Worm (Caenorhabditis elegans) whole organism, L1 larva: ENCODE results near the gene zip-9.

Experiments used
- C16A3.4 ChIP-seq: fragments of 150-350 bp; optimal IDR thresholded peaks from 2 replicates; lab custom pipeline; 2014; ENCODE audit warnings: missing biosample characterization, missing genetic modification characterization
- alr-1 ChIP-seq: fragments of 200-800 bp; sonication (Bioruptor generic); optimal IDR thresholded peaks from 2 replicates; lab custom pipeline; 2018; ENCODE audit warnings: borderline replicate concordance, mild to moderate bottlenecking, missing genetic modification characterization, missing compliant biosample characterization
- ceh-82 ChIP-seq, 3 experiments: fragments of 150-350 bp in 1 of 3; sonication (generic microtip) in 2 of 3; optimal IDR thresholded peaks; 2 replicates each; lab custom pipeline; 2014 to 2017; ENCODE audit warnings: missing biosample characterization in 3 of 3, missing genetic modification characterization in 3 of 3
- hlh-17 ChIP-seq: fragments of 200-800 bp; sonication (Bioruptor generic); optimal IDR thresholded peaks from 2 replicates; lab custom pipeline; 2018; ENCODE audit warnings: missing genetic modification characterization, mild to moderate bottlenecking, missing compliant biosample characterization, moderate library complexity, borderline replicate concordance
- lin-39 ChIP-seq: fragments of 150-350 bp; optimal IDR thresholded peaks from 2 replicates; lab custom pipeline; 2014; ENCODE audit warnings: missing biosample characterization, missing genetic modification reagents, missing genetic modification characterization
- lsy-2 ChIP-seq, 2 experiments: fragments of 150-350 bp; optimal IDR thresholded peaks; 2 replicates each; lab custom pipeline; 2014; ENCODE audit warnings: missing biosample characterization in 2 of 2, missing genetic modification characterization in 2 of 2
- nhr-11 ChIP-seq: fragments of 150-350 bp; optimal IDR thresholded peaks from 2 replicates; lab custom pipeline; 2014; ENCODE audit warnings: missing biosample characterization, missing genetic modification characterization
- nhr-237 ChIP-seq: fragments of 150-350 bp; optimal IDR thresholded peaks from 2 replicates; lab custom pipeline; 2014; ENCODE audit warnings: missing biosample characterization, missing genetic modification characterization
- nhr-84 ChIP-seq: sonication (generic microtip); optimal IDR thresholded peaks from 2 replicates; lab custom pipeline; 2017; ENCODE audit warnings: missing biosample characterization, missing genetic modification characterization
- pqm-1 ChIP-seq: sonication (generic microtip); optimal IDR thresholded peaks from 3 replicates; lab custom pipeline; 2017; ENCODE audit warnings: missing biosample characterization, missing genetic modification characterization
- snpc-4 ChIP-seq: fragments of 150-350 bp; optimal IDR thresholded peaks from 2 replicates; lab custom pipeline; 2014; ENCODE audit warnings: missing biosample characterization, missing genetic modification characterization
- ztf-11 ChIP-seq, 2 experiments: sonication (generic microtip); optimal IDR thresholded peaks; 2 replicates each; lab custom pipeline; 2016 to 2017; ENCODE audit warnings: missing genetic modification characterization in 2 of 2, missing biosample characterization in 1 of 2, missing compliant biosample characterization in 1 of 2

DNA sequence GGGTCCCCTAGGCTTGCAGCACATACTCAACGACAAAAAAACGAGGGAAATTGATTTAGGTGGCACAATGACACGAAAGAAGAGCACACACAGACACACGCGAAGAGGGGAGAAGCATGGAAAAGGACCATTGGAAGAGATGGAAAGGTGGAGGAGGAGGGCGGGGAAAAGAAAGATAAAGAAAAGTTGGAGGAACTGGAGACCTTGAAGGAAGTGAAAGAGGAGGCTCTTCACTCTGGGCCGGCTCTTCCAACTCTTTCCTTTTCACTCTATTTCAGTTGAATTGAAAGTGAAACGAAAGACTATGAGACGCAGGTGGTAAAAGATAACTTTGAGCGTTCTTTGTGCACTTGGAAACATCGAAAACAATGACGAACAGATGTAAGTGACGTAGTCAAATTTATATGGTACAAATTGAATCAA is 19.2 kb downstream of the zip-9 start:
- no peak for TF ChIP-seq nhr-84 (tag; lab: Kevin White, UChicago)
- TF ChIP-seq ztf-11 (tag; optimal IDR thresholded peaks at IDR 0.05; lab: Kevin White, UChicago) = peak in 1 of 2 experiments; percentile 18
- TF ChIP-seq snpc-4 (tag; lab: Kevin White, UChicago) = peak; percentile 6
- peak in 1 of 3 experiments; percentile 25 for TF ChIP-seq ceh-82 (tag; optimal IDR thresholded peaks at IDR 0.05; lab: Kevin White, UChicago)
- no peak for TF ChIP-seq lin-39
- TF ChIP-seq nhr-11 (tag; lab: Kevin White, UChicago) = no peak
- TF ChIP-seq pqm-1 (tag; lab: Kevin White, UChicago) = no peak
- peak; percentile 46 to 61 for TF ChIP-seq lsy-2 (tag; optimal IDR thresholded peaks at IDR 0.05; lab: Kevin White, UChicago)
- TF ChIP-seq hlh-17 (GFP tag; lab: Kevin White, UChicago) = no peak
- TF ChIP-seq alr-1 (tag; lab: Kevin White, UChicago) = no peak
- no peak for TF ChIP-seq nhr-237 (tag; lab: Kevin White, UChicago)
- TF ChIP-seq C16A3.4 (tag; lab: Kevin White, UChicago) = peak; percentile 50
